Worm (Caenorhabditis elegans) whole organism, L1 larva: ENCODE results near the gene pot-3.
A peak's percentile ranks its signal among the peaks of the same experiment; 100 is the strongest.

Experiments
- C16A3.4 ChIP-seq: fragments of 150-350 bp; optimal IDR thresholded peaks from 2 replicates; lab custom pipeline; 2014; ENCODE audit warnings: missing biosample characterization, missing genetic modification characterization
- ama-1 ChIP-seq: fragments of 150-350 bp; optimal IDR thresholded peaks from 2 replicates; lab custom pipeline; 2014
- egl-13 ChIP-seq: sonication (generic microtip); optimal IDR thresholded peaks from 2 replicates; lab custom pipeline; 2016; ENCODE audit warnings: missing genotype, missing genetic modification reagents, missing genetic modification characterization, missing compliant biosample characterization
- elt-3 ChIP-seq, 6 experiments: fragments of 150-350 bp in 1 of 6; sonication (generic microtip); optimal IDR thresholded peaks; 2 replicates each; lab custom pipeline; 2017 to 2018; ENCODE audit warnings: missing biosample characterization in 6 of 6, missing genetic modification characterization in 6 of 6, inconsistent platforms in 1 of 6
- fkh-10 ChIP-seq: sonication (generic microtip); optimal IDR thresholded peaks from 2 replicates; lab custom pipeline; 2017; ENCODE audit warnings: missing biosample characterization, missing genetic modification reagents, missing genetic modification characterization
- mdl-1 ChIP-seq, 2 experiments: fragments of 150-350 bp; optimal IDR thresholded peaks; 2 replicates each; lab custom pipeline; 2014 to 2017; ENCODE audit warnings: missing biosample characterization in 2 of 2, missing genetic modification characterization in 2 of 2, inconsistent platforms in 1 of 2
- nhr-11 ChIP-seq: fragments of 150-350 bp; optimal IDR thresholded peaks from 2 replicates; lab custom pipeline; 2014; ENCODE audit warnings: missing biosample characterization, missing genetic modification characterization
- nhr-28 ChIP-seq: fragments of 150-350 bp; optimal IDR thresholded peaks from 2 replicates; lab custom pipeline; 2014; ENCODE audit warnings: missing biosample characterization, missing genetic modification characterization
- nhr-77 ChIP-seq: fragments of 150-350 bp; optimal IDR thresholded peaks from 2 replicates; lab custom pipeline; 2014; ENCODE audit warnings: missing biosample characterization, missing genetic modification characterization
- pag-3 ChIP-seq: sonication (generic microtip); optimal IDR thresholded peaks from 2 replicates; lab custom pipeline; 2017; ENCODE audit warnings: missing genetic modification characterization, mild to moderate bottlenecking, missing compliant biosample characterization, antibody characterized with exemption, borderline replicate concordance; ENCODE audit not compliant: insufficient read depth
- skn-1 ChIP-seq: fragments of 150-350 bp; optimal IDR thresholded peaks from 2 replicates; lab custom pipeline; 2014; ENCODE audit warnings: missing biosample characterization, missing genetic modification characterization
- sox-4 ChIP-seq: sonication (generic microtip); optimal IDR thresholded peaks from 2 replicates; lab custom pipeline; 2016; ENCODE audit warnings: missing genetic modification characterization, missing compliant biosample characterization
- tbx-2 ChIP-seq: sonication (generic microtip); optimal IDR thresholded peaks from 2 replicates; lab custom pipeline; 2016; ENCODE audit warnings: missing genetic modification characterization, missing compliant biosample characterization
- zag-1 ChIP-seq: fragments of 150-350 bp; optimal IDR thresholded peaks from 2 replicates; lab custom pipeline; 2014; ENCODE audit warnings: missing biosample characterization, missing genetic modification characterization

DNA sequence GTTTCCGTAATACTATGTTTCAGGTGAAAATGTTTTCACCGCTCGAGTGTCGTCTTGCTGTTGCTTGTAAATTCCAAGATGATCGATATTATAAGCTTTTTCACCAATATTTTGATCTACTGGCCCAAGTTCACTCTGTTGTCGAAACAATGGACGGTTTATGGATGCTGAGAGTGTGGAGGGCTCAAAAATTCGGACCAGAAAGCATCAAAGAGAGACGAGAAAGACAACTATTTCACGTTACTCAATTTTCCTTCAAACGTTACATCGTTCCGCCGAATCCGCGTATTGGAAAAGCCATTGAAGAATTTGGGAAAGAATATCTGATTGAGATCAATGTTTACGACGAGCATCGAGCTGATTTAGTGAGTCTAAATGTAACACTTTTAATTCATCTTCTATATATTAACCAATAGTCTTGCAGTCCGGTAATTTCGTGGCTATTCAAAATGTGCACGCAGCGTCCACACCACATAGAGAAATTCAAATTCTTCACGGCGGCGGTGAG is at the start of gene pot-3:
- no peak for TF ChIP-seq zag-1
- peak in 1 of 6 experiments; percentile 40 for TF ChIP-seq elt-3 (tag; optimal IDR thresholded peaks at IDR 0.05; lab: Kevin White, UChicago)
- no peak for TF ChIP-seq tbx-2 (tag; lab: Kevin White, UChicago)
- no peak for TF ChIP-seq nhr-28 (tag; lab: Kevin White, UChicago)
- TF ChIP-seq egl-13 (tag; lab: Kevin White, UChicago): no peak
- TF ChIP-seq nhr-11 (tag; lab: Kevin White, UChicago): no peak
- TF ChIP-seq pag-3 (tag; lab: Kevin White, UChicago): no peak
- no peak for TF ChIP-seq ama-1 (lab: Kevin White, UChicago)
- TF ChIP-seq fkh-10: no peak
- TF ChIP-seq C16A3.4: no peak
- no peak for TF ChIP-seq skn-1 (tag; lab: Kevin White, UChicago)
- TF ChIP-seq sox-4 (tag; lab: Kevin White, UChicago): no peak
- no peak for TF ChIP-seq mdl-1 (tag; optimal IDR thresholded peaks at IDR 0.05; lab: Kevin White, UChicago)
- TF ChIP-seq nhr-77 (tag; lab: Kevin White, UChicago): no peak
